Worm (Caenorhabditis elegans): ENCODE data around the gene C01G5.9.

Gene C01G5.9

DNA sequence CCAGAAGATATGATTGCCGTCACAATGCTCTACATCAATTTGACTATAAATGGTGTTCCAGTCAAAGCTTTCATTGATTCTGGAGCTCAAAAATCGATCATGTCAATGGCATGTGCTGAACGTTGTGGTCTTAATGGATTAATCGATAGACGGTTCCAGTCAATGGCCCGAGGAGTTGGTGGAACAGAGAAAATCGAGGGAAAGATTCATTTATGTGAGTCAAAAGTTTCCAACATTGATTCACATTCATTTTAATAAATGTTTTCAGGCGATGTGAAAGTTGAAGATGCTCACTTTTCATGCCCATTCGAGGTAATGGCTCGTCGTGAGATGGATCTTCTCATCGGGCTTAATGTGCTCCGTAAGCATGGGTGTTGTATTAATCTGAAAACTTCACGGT, 4.1 kb downstream of the C01G5.9 start:
- TF ChIP-seq mbf-1 (tag; optimal IDR thresholded peaks at IDR 0.05), result no peak
- no peak for TF ChIP-seq nhr-77 (tag; optimal IDR thresholded peaks at IDR 0.05)
- no peak for TF ChIP-seq sma-9 (GFP tag; optimal IDR thresholded peaks at IDR 0.05)
- no peak for TF ChIP-seq sma-9 (tag; optimal IDR thresholded peaks at IDR 0.05)
- TF ChIP-seq lsy-2 (tag; optimal IDR thresholded peaks at IDR 0.05), result no peak
- TF ChIP-seq nhr-25 (tag; optimal IDR thresholded peaks at IDR 0.05), result no peak
- TF ChIP-seq lin-13 (GFP tag; optimal IDR thresholded peaks at IDR 0.05), result no peak
- no peak for TF ChIP-seq nhr-129 (tag; optimal IDR thresholded peaks at IDR 0.05)
- TF ChIP-seq egl-27 (tag; optimal IDR thresholded peaks at IDR 0.05), result no peak
- no peak for TF ChIP-seq nhr-11 (tag; optimal IDR thresholded peaks at IDR 0.05)
- no peak for TF ChIP-seq mab-5 (tag; optimal IDR thresholded peaks at IDR 0.05)
- no peak for TF ChIP-seq ztf-4 (tag; optimal IDR thresholded peaks at IDR 0.05)
- TF ChIP-seq fos-1 (tag; optimal IDR thresholded peaks at IDR 0.05), result no peak
- no peak for TF ChIP-seq gmeb-1 (tag; optimal IDR thresholded peaks at IDR 0.05)
- no peak for TF ChIP-seq unc-39 (tag; optimal IDR thresholded peaks at IDR 0.05)

ce11 chrIV:6524531-6524930, 4.8 kb downstream of the C01G5.9 start, which contains the start of gene C01G5.5:
TSS of gene C01G5.5 (plus strand) at chrIV:6524610.
- TF ChIP-seq ceh-82 (tag; optimal IDR thresholded peaks at IDR 0.05) (no peak), elt-3 (tag; optimal IDR thresholded peaks at IDR 0.05) (no peak), nhr-129 (tag; optimal IDR thresholded peaks at IDR 0.05) (no peak), nhr-12 (tag; optimal IDR thresholded peaks at IDR 0.05) (no peak), nhr-11 (tag; optimal IDR thresholded peaks at IDR 0.05) (no peak), ztf-11 (tag; optimal IDR thresholded peaks at IDR 0.05) (no peak), C34F6.9 (tag; optimal IDR thresholded peaks at IDR 0.05) (no peak), lin-39 (tag; optimal IDR thresholded peaks at IDR 0.05) (no peak), egl-27 (tag; optimal IDR thresholded peaks at IDR 0.05) (no peak), Y55F3AM.14 (GFP tag; optimal IDR thresholded peaks at IDR 0.05) (no peak), snpc-4 (tag; optimal IDR thresholded peaks at IDR 0.05) (no peak)

DNA sequence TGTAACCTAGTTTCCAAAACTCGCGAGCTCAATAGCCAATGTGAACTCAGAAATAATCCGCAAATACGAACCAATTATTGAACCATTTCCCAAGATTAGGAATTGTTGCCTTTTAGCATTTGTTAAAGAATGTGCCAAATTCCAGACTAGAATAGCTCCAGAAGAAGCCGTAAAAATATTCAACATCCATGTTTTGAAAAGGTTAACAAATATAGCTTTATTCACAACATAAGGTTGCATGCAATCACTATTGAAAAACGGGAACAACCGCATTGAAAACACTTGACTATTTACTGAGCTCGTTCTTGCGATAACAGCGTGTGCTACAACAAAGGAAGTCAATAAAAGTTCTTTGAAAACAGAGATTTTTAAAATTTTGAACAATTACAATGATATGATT, 6.8 kb downstream of the C01G5.9 start:
- TF ChIP-seq unc-39 (tag; optimal IDR thresholded peaks at IDR 0.05) (no peak), ceh-16 (tag; optimal IDR thresholded peaks at IDR 0.05) (no peak), nhr-6 (tag; optimal IDR thresholded peaks at IDR 0.05) (no peak), nhr-77 (tag; optimal IDR thresholded peaks at IDR 0.05) (no peak), mdl-1 (tag; optimal IDR thresholded peaks at IDR 0.05) (no peak), ZK546.5 (tag; optimal IDR thresholded peaks at IDR 0.05) (no peak), snpc-4 (tag; optimal IDR thresholded peaks at IDR 0.05) (no peak), sma-9 (GFP tag; optimal IDR thresholded peaks at IDR 0.05) (no peak), sma-9 (tag; optimal IDR thresholded peaks at IDR 0.05) (no peak), R02D3.7 (tag; optimal IDR thresholded peaks at IDR 0.05) (no peak), egl-27 (tag; optimal IDR thresholded peaks at IDR 0.05) (no peak), alr-1 (tag; optimal IDR thresholded peaks at IDR 0.05) (no peak), elt-3 (tag; optimal IDR thresholded peaks at IDR 0.05) (no peak), mbf-1 (tag; optimal IDR thresholded peaks at IDR 0.05) (no peak), fos-1 (tag; optimal IDR thresholded peaks at IDR 0.05) (no peak), ztf-4 (tag; optimal IDR thresholded peaks at IDR 0.05) (no peak), zag-1 (tag; optimal IDR thresholded peaks at IDR 0.05) (no peak), lin-39 (tag; optimal IDR thresholded peaks at IDR 0.05) (no peak)

- TF ChIP-seq fos-1 (tag; optimal IDR thresholded peaks at IDR 0.05) (no peak), lin-11 (tag; optimal IDR thresholded peaks at IDR 0.05) (no peak), ztf-11 (tag; optimal IDR thresholded peaks at IDR 0.05) (no peak), nhr-6 (tag; optimal IDR thresholded peaks at IDR 0.05) (no peak), R02D3.7 (tag; optimal IDR thresholded peaks at IDR 0.05) (no peak), nhr-77 (tag; optimal IDR thresholded peaks at IDR 0.05) (no peak), lin-39 (tag; optimal IDR thresholded peaks at IDR 0.05) (no peak), nhr-21 (tag; optimal IDR thresholded peaks at IDR 0.05) (no peak), alr-1 (tag; optimal IDR thresholded peaks at IDR 0.05) (no peak), nhr-23 (tag; optimal IDR thresholded peaks at IDR 0.05) (no peak)
Observed at ce11 chrIV:6528202-6528601, 8.5 kb downstream of the C01G5.9 start.

DNA sequence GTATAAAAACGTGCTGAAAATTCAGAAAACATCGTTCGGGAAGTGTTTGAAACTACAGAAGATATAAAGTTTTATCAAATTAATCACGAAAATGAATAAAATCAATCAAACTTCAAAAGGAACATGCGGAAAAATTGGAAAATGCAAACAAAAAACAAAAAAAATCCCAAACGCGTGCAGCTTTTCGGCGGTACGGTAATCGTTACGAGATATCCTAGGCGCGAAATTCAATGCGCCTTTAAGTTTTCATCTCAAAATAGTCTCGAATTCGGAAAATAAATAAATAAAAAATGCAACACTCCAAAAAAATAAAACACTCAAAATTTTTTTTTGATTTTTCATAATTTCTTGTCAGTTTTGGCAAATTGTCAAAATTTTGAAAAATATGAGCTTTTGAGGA, 10.1 kb downstream of the C01G5.9 start:
- no peak for TF ChIP-seq alr-1 (tag; optimal IDR thresholded peaks at IDR 0.05)

- TF ChIP-seq F13H6.1 (tag; optimal IDR thresholded peaks at IDR 0.05), result no peak
- no peak for TF ChIP-seq nhr-10 (tag; optimal IDR thresholded peaks at IDR 0.05)
- TF ChIP-seq nhr-6 (tag; optimal IDR thresholded peaks at IDR 0.05), result no peak
- no peak for TF ChIP-seq ceh-16 (tag; optimal IDR thresholded peaks at IDR 0.05)
- TF ChIP-seq nhr-77 (tag; optimal IDR thresholded peaks at IDR 0.05), result no peak
- no peak for TF ChIP-seq mdl-1 (tag; optimal IDR thresholded peaks at IDR 0.05)
- no peak for TF ChIP-seq ZK546.5 (tag; optimal IDR thresholded peaks at IDR 0.05)
- no peak for TF ChIP-seq nhr-11 (tag; optimal IDR thresholded peaks at IDR 0.05)
- no peak for TF ChIP-seq lin-39 (tag; optimal IDR thresholded peaks at IDR 0.05)
Observed at ce11 chrIV:6531450-6531849, 11.8 kb downstream of the C01G5.9 start, which contains the start of gene C01G5.4. TSS of gene C01G5.4 (plus strand) at chrIV:6531750.
